Fruit fly (Drosophila melanogaster): ENCODE results near the gene RabGGTb.

Gene RabGGTb

DNA sequence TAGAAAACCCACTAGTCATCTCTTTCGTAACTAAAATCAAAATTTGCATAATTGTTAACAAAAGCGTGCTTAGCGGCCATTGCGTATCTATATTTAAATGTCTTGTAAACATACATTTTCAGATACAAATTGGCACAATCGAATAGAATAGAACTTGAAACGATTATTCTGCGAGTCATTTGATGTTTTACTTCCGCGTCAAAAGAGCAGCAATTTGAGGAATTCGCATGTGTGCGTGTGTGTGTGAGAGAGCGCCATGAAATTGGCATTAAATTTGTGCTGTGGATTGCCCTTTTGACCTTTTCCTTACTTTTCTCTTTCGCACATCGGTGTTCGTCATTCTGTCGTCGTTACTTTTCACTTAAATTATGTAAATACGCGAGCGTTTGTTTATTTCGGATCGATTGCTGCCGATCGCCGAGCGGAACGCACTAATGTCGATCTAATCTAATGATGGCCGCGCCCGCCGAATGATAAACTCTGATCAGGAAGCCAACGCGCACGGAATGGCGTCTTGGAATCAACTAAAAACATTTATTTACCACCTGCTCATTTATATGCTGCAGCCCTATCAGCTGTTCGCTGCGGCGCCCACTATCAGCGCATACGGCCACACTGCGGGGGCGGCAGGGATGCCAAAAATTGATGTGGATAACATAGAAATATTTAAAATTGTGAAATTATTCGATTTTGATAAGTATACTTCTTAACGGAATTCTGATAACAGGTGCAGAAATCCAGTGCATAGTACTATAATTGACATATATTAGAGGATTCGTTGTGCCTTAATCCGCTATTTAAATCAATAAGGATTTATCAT, 6.0 kb downstream of the RabGGTb start (continued):
- TF ChIP-seq CG11093 (GFP tag; IDR thresholded peaks at IDR 0.05), result no peak
- TF ChIP-seq CG32772 (GFP tag; IDR thresholded peaks at IDR 0.05), result 0 out of 2 replicates have a peak, but pooled peaks have one; percentile 7
- TF ChIP-seq HLH3B (GFP tag; IDR thresholded peaks at IDR 0.05), result 0 out of 2 replicates have a peak, but pooled peaks have one; percentile 10
- peak; percentile 5 for TF ChIP-seq CG12219 (GFP tag; optimal IDR thresholded peaks at IDR 0.05)
- peak in 1 of 3 experiments; percentile 47 for TF ChIP-seq lola (GFP tag; optimal IDR thresholded peaks at IDR 0.05)
- peak; percentile 45 for TF ChIP-seq pfk (GFP tag; optimal IDR thresholded peaks at IDR 0.05)
- TF ChIP-seq CG3995 (GFP tag; optimal IDR thresholded peaks at IDR 0.05), result peak; percentile 86
- peak; percentile 61; the same call in 1 of the 2 replicates for TF ChIP-seq CG5953 (GFP tag; IDR thresholded peaks at IDR 0.05)
- TF ChIP-seq CG8281 (tag; optimal IDR thresholded peaks at IDR 0.05), result peak; percentile 44
- TF ChIP-seq jumu (GFP tag; optimal IDR thresholded peaks at IDR 0.05), result no peak
- peak; percentile 29 for TF ChIP-seq Fer2 (tag; optimal IDR thresholded peaks at IDR 0.05)
- TF ChIP-seq CG7839 (tag; optimal IDR thresholded peaks at IDR 0.05), result peak; percentile 30
- no peak for TF ChIP-seq yki (optimal IDR thresholded peaks at IDR 0.05)
- peak in 1 of 2 experiments; percentile 50 for TF ChIP-seq Trl (optimal IDR thresholded peaks at IDR 0.05)
- peak; percentile 11 for TF ChIP-seq Trl (GFP tag; optimal IDR thresholded peaks at IDR 0.05)
- no peak for TF ChIP-seq maf-S (GFP tag; optimal IDR thresholded peaks at IDR 0.05)
- TF ChIP-seq CG18764 (GFP tag; optimal IDR thresholded peaks at IDR 0.05), result no peak
- TF ChIP-seq Hr78 (GFP tag; optimal IDR thresholded peaks at IDR 0.05), result peak in 1 of 2 experiments; percentile 98
- peak; percentile 33 for TF ChIP-seq PHDP (tag; optimal IDR thresholded peaks at IDR 0.05)
- TF ChIP-seq Poxn (GFP tag; IDR thresholded peaks at IDR 0.05), result no peak
- no peak for TF ChIP-seq CG10321 (GFP tag; IDR thresholded peaks at IDR 0.05)
- peak; percentile 52 for TF ChIP-seq ato (GFP tag; IDR thresholded peaks at IDR 0.05; ENCODE audit: partially characterized antibody)
- TF ChIP-seq lbe (GFP tag; optimal IDR thresholded peaks at IDR 0.05), result no peak
- TF ChIP-seq Aef1 (GFP tag; IDR thresholded peaks at IDR 0.05), result 0 out of 3 replicates have a peak, but pooled peaks have one; percentile 19
- peak; percentile 14 for TF ChIP-seq ATbp (GFP tag; optimal IDR thresholded peaks at IDR 0.05)
- TF ChIP-seq B-H1 (GFP tag; IDR thresholded peaks at IDR 0.05), result no peak; the same call in 2 of the 3 replicates
- TF ChIP-seq CG7928 (GFP tag; optimal IDR thresholded peaks at IDR 0.05), result peak; percentile 99
- peak; percentile 39 for TF ChIP-seq CG9727 (GFP tag; optimal IDR thresholded peaks at IDR 0.05)
- no peak for TF ChIP-seq CG10565 (GFP tag; optimal IDR thresholded peaks at IDR 0.05)
- TF ChIP-seq CG1832 (GFP tag; optimal IDR thresholded peaks at IDR 0.05), result no peak
- peak; percentile 75 for TF ChIP-seq CG6791 (GFP tag; IDR thresholded peaks at IDR 0.05; ENCODE audit: partially characterized antibody)
- TF ChIP-seq CG4328 (GFP tag; optimal IDR thresholded peaks at IDR 0.05), result peak; percentile 46
- no peak for TF ChIP-seq danr (GFP tag; IDR thresholded peaks at IDR 0.05)
- 0 out of 2 replicates have a peak, but pooled peaks have one; percentile 31 for TF ChIP-seq stc (GFP tag; IDR thresholded peaks at IDR 0.05)
- no peak for TF ChIP-seq Camta (GFP tag; optimal IDR thresholded peaks at IDR 0.05)
- TF ChIP-seq CG17359 (tag; optimal IDR thresholded peaks at IDR 0.05), result peak; percentile 14
- TF ChIP-seq CG14860 (GFP tag; IDR thresholded peaks at IDR 0.05; ENCODE audit: partially characterized antibody), result no peak
- TF ChIP-seq amos (GFP tag; IDR thresholded peaks at IDR 0.05; ENCODE audit: partially characterized antibody), result peak; percentile 56; the same call in 1 of the 2 replicates
- TF ChIP-seq Stat92E (GFP tag; optimal IDR thresholded peaks at IDR 0.05), result peak in 1 of 3 experiments; percentile 19
- TF ChIP-seq Med (GFP tag), result peak; percentile 96
- peak; percentile 42 for TF ChIP-seq CG10959 (GFP tag; IDR thresholded peaks at IDR 0.05)
- no peak for TF ChIP-seq lilli (GFP tag; optimal IDR thresholded peaks at IDR 0.05)
- no peak for TF ChIP-seq Ssrp (tag; optimal IDR thresholded peaks at IDR 0.05)
- TF ChIP-seq dati (GFP tag; IDR thresholded peaks at IDR 0.05), result no peak
- no peak for TF ChIP-seq Max (GFP tag; optimal IDR thresholded peaks at IDR 0.05)
- TF ChIP-seq CG6254 (GFP tag; optimal IDR thresholded peaks at IDR 0.05), result no peak
- no peak for TF ChIP-seq Sin3A (optimal IDR thresholded peaks at IDR 0.05)
- TF ChIP-seq CG2875 (GFP tag; optimal IDR thresholded peaks at IDR 0.05), result no peak

All from whole organism, embryonic.